Worm (Caenorhabditis elegans) whole organism, young adult: ENCODE results near the gene C04H5.1.

Source experiments
- F22D6.2 ChIP-seq: sonication (generic microtip); optimal IDR thresholded peaks from 2 replicates; lab custom pipeline; 2016; ENCODE audit warnings: mild to moderate bottlenecking, missing genetic modification characterization, missing compliant biosample characterization
- ceh-100 ChIP-seq: fragments of 200-800 bp; sonication (Bioruptor generic); IDR thresholded peaks from 2 replicates; pipeline ENCODE4 v1.3.6; 2022; ENCODE audit warnings: missing genetic modification reagents, missing genetic modification characterization, missing compliant biosample characterization
- egl-44 ChIP-seq: fragments of 200-800 bp; sonication (Bioruptor generic); IDR thresholded peaks from 2 replicates; pipeline ENCODE4 v1.3.6; 2022; ENCODE audit warnings: missing genetic modification reagents, missing genetic modification characterization, missing compliant biosample characterization
- mcd-1 ChIP-seq: fragments of 200-800 bp; sonication (Bioruptor generic); IDR thresholded peaks from 2 replicates; pipeline ENCODE4 v1.3.6; 2022; ENCODE audit warnings: missing genetic modification reagents, missing genetic modification characterization, missing compliant biosample characterization
- snpc-4 ChIP-seq, 5 experiments: fragments of 150-350 bp in 1 of 5; sonication (generic microtip) in 4 of 5; optimal IDR thresholded peaks; 2 replicates each; lab custom pipeline; 2014 to 2018; ENCODE audit warnings: missing genetic modification characterization in 5 of 5, missing biosample characterization in 3 of 5, antibody characterized with exemption in 2 of 5, mild to moderate bottlenecking in 2 of 5, missing compliant biosample characterization in 2 of 5, missing genotype in 2 of 5, moderate library complexity in 2 of 5, missing genetic modification reagents in 1 of 5
- unc-62 ChIP-seq: fragments of 150-350 bp; optimal IDR thresholded peaks from 2 replicates; lab custom pipeline; 2014; ENCODE audit warnings: missing biosample characterization, missing genetic modification reagents, missing genetic modification characterization

ce11 chrII:14527104-14527503 lies 7.0 kb upstream of the C04H5.1 start:
- TF ChIP-seq F22D6.2 (tag; lab: Kevin White, UChicago): no peak
- TF ChIP-seq snpc-4 (GFP tag; optimal IDR thresholded peaks at IDR 0.05; lab: Kevin White, UChicago): no peak
- no peak for TF ChIP-seq snpc-4 (tag; optimal IDR thresholded peaks at IDR 0.05; lab: Kevin White, UChicago)
- TF ChIP-seq egl-44: no peak
- TF ChIP-seq ceh-100: no peak
- TF ChIP-seq mcd-1 (GFP tag; lab: Robert Waterston, UW): no peak
- TF ChIP-seq unc-62 (GFP tag; lab: Kevin White, UChicago): no peak
